Worm (Caenorhabditis elegans) whole organism, late embryonic: ENCODE results near the gene Y55H10A.2.

ENCODE experiments used
- C38D4.7 ChIP-seq: fragments of 200-800 bp; sonication (Bioruptor generic); optimal IDR thresholded peaks from 2 replicates; lab custom pipeline; 2018; ENCODE audit warnings: mild to moderate bottlenecking, missing genetic modification characterization, moderate library complexity, missing compliant biosample characterization
- ama-1 ChIP-seq: fragments of 150-350 bp; optimal IDR thresholded peaks from 2 replicates; lab custom pipeline; 2014
- ceh-2 ChIP-seq: sonication (generic microtip); optimal IDR thresholded peaks from 2 replicates; lab custom pipeline; 2016; ENCODE audit warnings: missing genotype, missing genetic modification characterization, missing compliant biosample characterization
- fkh-10 ChIP-seq: fragments of 150-350 bp; optimal IDR thresholded peaks from 2 replicates; lab custom pipeline; 2014; ENCODE audit warnings: missing biosample characterization, missing genetic modification reagents, missing genetic modification characterization
- fkh-6 ChIP-seq: sonication (generic microtip); optimal IDR thresholded peaks from 2 replicates; lab custom pipeline; 2016; ENCODE audit warnings: missing genetic modification characterization, missing compliant biosample characterization
- mec-3 ChIP-seq: sonication (generic microtip); optimal IDR thresholded peaks from 2 replicates; lab custom pipeline; 2016; ENCODE audit warnings: borderline replicate concordance, missing genetic modification characterization, missing compliant biosample characterization
- nhr-11 ChIP-seq: fragments of 150-350 bp; optimal IDR thresholded peaks from 2 replicates; lab custom pipeline; 2014; ENCODE audit warnings: missing biosample characterization, missing genetic modification characterization
- pros-1 ChIP-seq: fragments of 150-350 bp; optimal IDR thresholded peaks from 2 replicates; lab custom pipeline; 2014; ENCODE audit warnings: missing biosample characterization, missing genetic modification reagents, missing genetic modification characterization
- sdc-2 ChIP-seq: sonication (generic microtip); optimal IDR thresholded peaks from 2 replicates; lab custom pipeline; 2016; ENCODE audit warnings: missing genotype, missing genetic modification characterization, missing compliant biosample characterization
- sox-4 ChIP-seq: sonication (generic microtip); optimal IDR thresholded peaks from 2 replicates; lab custom pipeline; 2017; ENCODE audit warnings: mild to moderate bottlenecking, missing genetic modification characterization, inconsistent platforms, missing compliant biosample characterization
- tbx-2 ChIP-seq: sonication (generic microtip); optimal IDR thresholded peaks from 2 replicates; lab custom pipeline; 2016; ENCODE audit warnings: missing genetic modification characterization, missing compliant biosample characterization

ce11 chrIV:3337275-3337674, 26.0 kb upstream of the Y55H10A.2 start:
- no peak for TF ChIP-seq pros-1 (tag; lab: Kevin White, UChicago)
- no peak for TF ChIP-seq C38D4.7 (GFP tag; lab: Kevin White, UChicago)
- TF ChIP-seq sox-4 (tag; lab: Kevin White, UChicago) = no peak
- no peak for TF ChIP-seq ama-1
- TF ChIP-seq nhr-11 = no peak
- no peak for TF ChIP-seq tbx-2 (tag; lab: Kevin White, UChicago)
- no peak for TF ChIP-seq ceh-2
- no peak for TF ChIP-seq fkh-10 (GFP tag; lab: Kevin White, UChicago)
- no peak for TF ChIP-seq fkh-6 (tag; lab: Kevin White, UChicago)
- no peak for TF ChIP-seq mec-3 (tag; lab: Kevin White, UChicago)
- no peak for TF ChIP-seq sdc-2 (tag; lab: Kevin White, UChicago)
